Fruit fly (Drosophila melanogaster) whole organism, embryonic: ENCODE measurements around the gene CG6012.

Experiments
- Adf1 ChIP-seq: fragments of 200-800 bp; sonication (Bioruptor generic); IDR thresholded peaks from 2 replicates; pipeline ENCODE4 v1.3.6; 2022; ENCODE audit warnings: missing biosample characterization, missing genetic modification characterization
- BEAF-32 ChIP-seq: fragments of 200-800 bp; sonication (Bioruptor generic); optimal IDR thresholded peaks from 3 replicates; lab custom pipeline; 2017; ENCODE audit warnings: missing biosample characterization, missing genetic modification characterization, mild to moderate bottlenecking, moderate library complexity, missing genetic modification reagents
- CG12155 ChIP-seq: fragments of 200-800 bp; sonication (Bioruptor generic); optimal IDR thresholded peaks from 3 replicates; lab custom pipeline; 2016; ENCODE audit warnings: missing biosample characterization, missing genetic modification characterization
- CG1233 ChIP-seq: fragments of 200-800 bp; sonication (Bioruptor generic); optimal IDR thresholded peaks from 4 replicates; lab custom pipeline; 2018; ENCODE audit warnings: missing biosample characterization, mild to moderate bottlenecking, missing genetic modification characterization
- CG12769 ChIP-seq: fragments of 200-800 bp; sonication (Bioruptor generic); optimal IDR thresholded peaks from 2 replicates; lab custom pipeline; 2019; ENCODE audit warnings: missing biosample characterization, mild to moderate bottlenecking, missing genetic modification characterization, moderate library complexity
- CG13123 ChIP-seq: fragments of 200-800 bp; sonication (Bioruptor generic); optimal IDR thresholded peaks from 2 replicates; lab custom pipeline; 2016; ENCODE audit warnings: missing biosample characterization, missing genetic modification characterization
- CG15011 ChIP-seq: fragments of 200-800 bp; sonication (Bioruptor generic); optimal IDR thresholded peaks from 3 replicates; lab custom pipeline; 2018; ENCODE audit warnings: missing biosample characterization, mild to moderate bottlenecking, missing genetic modification characterization
- CG15601 ChIP-seq: fragments of 200-800 bp; sonication (Bioruptor generic); optimal IDR thresholded peaks from 3 replicates; lab custom pipeline; 2019; ENCODE audit warnings: missing biosample characterization, mild to moderate bottlenecking, missing genetic modification characterization, moderate library complexity
- CG30431 ChIP-seq: fragments of 200-800 bp; sonication (Bioruptor generic); optimal IDR thresholded peaks from 2 replicates; lab custom pipeline; 2017; ENCODE audit warnings: missing biosample characterization, missing genetic modification characterization
- CG31365 ChIP-seq: fragments of 200-800 bp; sonication (Bioruptor generic); optimal IDR thresholded peaks from 2 replicates; lab custom pipeline; 2018; ENCODE audit warnings: missing biosample characterization, mild to moderate bottlenecking, missing genetic modification characterization
- CG34422 ChIP-seq: fragments of 200-800 bp; sonication (Bioruptor generic); IDR thresholded peaks from 3 replicates; pipeline ENCODE4 v1.3.6; 2022; ENCODE audit warnings: missing biosample characterization, missing genetic modification characterization
- CG3847 ChIP-seq: fragments of 200-800 bp; sonication (Bioruptor generic); IDR thresholded peaks from 2 replicates; pipeline ENCODE4 v1.3.6; 2022; ENCODE audit warnings: missing biosample characterization, missing genetic modification characterization
- CrebB ChIP-seq: fragments of 200-800 bp; sonication (Bioruptor generic); optimal IDR thresholded peaks from 3 replicates; lab custom pipeline; 2018; ENCODE audit warnings: missing biosample characterization, mild to moderate bottlenecking, missing genetic modification characterization
- Deaf1 ChIP-seq: fragments of 200-800 bp; optimal IDR thresholded peaks from 3 replicates; lab custom pipeline; 2019; ENCODE audit warnings: missing biosample characterization, mild to moderate bottlenecking, missing genetic modification characterization, moderate library complexity
- Dp ChIP-seq: fragments of 200-800 bp; sonication (Bioruptor generic); optimal IDR thresholded peaks from 2 replicates; lab custom pipeline; 2018; ENCODE audit warnings: missing biosample characterization, mild to moderate bottlenecking, missing genetic modification characterization, moderate library complexity
- Dref ChIP-seq: fragments of 200-800 bp; sonication (Bioruptor generic); IDR thresholded peaks from 2 replicates; pipeline ENCODE4 v1.3.6; 2022; ENCODE audit warnings: missing biosample characterization, missing genetic modification characterization
- Drgx ChIP-seq: fragments of 200-800 bp; sonication (Bioruptor generic); IDR thresholded peaks from 2 replicates; pipeline ENCODE4 v1.3.6; 2022; ENCODE audit warnings: missing biosample characterization, missing genetic modification characterization
- Ets65A ChIP-seq: fragments of 200-800 bp; sonication (Bioruptor generic); peaks from one replicate; lab custom pipeline; 2016; ENCODE audit warnings: missing biosample characterization, missing genetic modification characterization
- Fer1 ChIP-seq: fragments of 200-800 bp; sonication (Bioruptor generic); optimal IDR thresholded peaks from 2 replicates; lab custom pipeline; 2017; ENCODE audit warnings: missing biosample characterization, mild to moderate bottlenecking, missing genetic modification characterization
- HmgZ ChIP-seq: fragments of 200-800 bp; sonication (Bioruptor generic); optimal IDR thresholded peaks from 2 replicates; lab custom pipeline; 2018; ENCODE audit warnings: missing biosample characterization, mild to moderate bottlenecking, missing genetic modification characterization
- Hsf ChIP-seq: fragments of 200-800 bp; sonication (Bioruptor generic); optimal IDR thresholded peaks from 3 replicates; lab custom pipeline; 2016; ENCODE audit warnings: missing biosample characterization, missing genetic modification characterization
- Mes4 ChIP-seq: fragments of 200-800 bp; sonication (Bioruptor generic); optimal IDR thresholded peaks from 2 replicates; lab custom pipeline; 2016; ENCODE audit warnings: missing biosample characterization, missing genetic modification characterization
- Mrtf ChIP-seq: fragments of 200-800 bp; sonication (Bioruptor generic); IDR thresholded peaks from 3 replicates; pipeline ENCODE4 v1.3.6; 2022; ENCODE audit warnings: missing biosample characterization, missing genetic modification characterization
- Optix ChIP-seq: fragments of 200-800 bp; sonication (Bioruptor generic); IDR thresholded peaks from 3 replicates; pipeline ENCODE4 v1.3.6; 2022; ENCODE audit warnings: missing biosample characterization, missing genetic modification characterization
- Rfx ChIP-seq: fragments of 200-800 bp; sonication (Bioruptor generic); IDR thresholded peaks from 2 replicates; pipeline ENCODE4 v1.3.6; 2022; ENCODE audit warnings: missing biosample characterization, missing genetic modification characterization
- Rx ChIP-seq: fragments of 200-800 bp; sonication (Bioruptor generic); IDR thresholded peaks from 2 replicates; pipeline ENCODE4 v1.3.6; 2022; ENCODE audit warnings: missing biosample characterization, missing genetic modification characterization
- Side ChIP-seq: fragments of 200-800 bp; sonication (Bioruptor generic); optimal IDR thresholded peaks from 2 replicates; lab custom pipeline; 2016; ENCODE audit warnings: missing biosample characterization, missing genetic modification characterization
- Six4 ChIP-seq: fragments of 200-800 bp; sonication (Bioruptor generic); optimal IDR thresholded peaks from 2 replicates; lab custom pipeline; 2016; ENCODE audit warnings: missing biosample characterization, missing genetic modification characterization
- Spps ChIP-seq: fragments of 200-800 bp; sonication (Bioruptor generic); optimal IDR thresholded peaks from 2 replicates; lab custom pipeline; 2018; ENCODE audit warnings: missing biosample characterization, mild to moderate bottlenecking, missing genetic modification characterization
- Vsx1 ChIP-seq: fragments of 200-800 bp; sonication (Bioruptor generic); optimal IDR thresholded peaks from 2 replicates; lab custom pipeline; 2017; ENCODE audit warnings: missing biosample characterization, mild to moderate bottlenecking, missing genetic modification characterization, missing genetic modification reagents
- amos ChIP-seq: fragments of 200-800 bp; sonication (Bioruptor generic); IDR thresholded peaks from 2 replicates; pipeline ENCODE4 v1.3.6; 2022; ENCODE audit warnings: missing biosample characterization, missing genetic modification characterization; ENCODE audit not compliant: partially characterized antibody
- ash1 ChIP-seq: fragments of 200-800 bp; sonication (Bioruptor generic); optimal IDR thresholded peaks from 2 replicates; lab custom pipeline; 2018; ENCODE audit warnings: missing biosample characterization, mild to moderate bottlenecking, missing genetic modification characterization
- bab2 ChIP-seq: fragments of 200-800 bp; sonication (Bioruptor generic); optimal IDR thresholded peaks from 2 replicates; lab custom pipeline; 2016; ENCODE audit warnings: missing biosample characterization, missing genetic modification characterization
- bsh ChIP-seq, 2 experiments: fragments of 200-800 bp; sonication (Bioruptor generic); optimal IDR thresholded peaks; 2 replicates each; lab custom pipeline; 2017 to 2018; ENCODE audit warnings: mild to moderate bottlenecking in 2 of 2, missing biosample characterization in 2 of 2, missing genetic modification characterization in 2 of 2, moderate library complexity in 1 of 2
- cas ChIP-seq: fragments of 200-800 bp; sonication (Bioruptor generic); IDR thresholded peaks from 2 replicates; pipeline ENCODE4 v1.3.6; 2022; ENCODE audit warnings: missing biosample characterization, missing genetic modification characterization
- exex ChIP-seq: fragments of 200-800 bp; sonication (Bioruptor generic); optimal IDR thresholded peaks from 4 replicates; lab custom pipeline; 2018; ENCODE audit warnings: missing biosample characterization, mild to moderate bottlenecking, missing genetic modification characterization, moderate library complexity
- fd64A ChIP-seq: fragments of 200-800 bp; sonication (Bioruptor generic); optimal IDR thresholded peaks from 3 replicates; lab custom pipeline; 2018; ENCODE audit warnings: missing biosample characterization, mild to moderate bottlenecking, missing genetic modification characterization
- ftz-f1 ChIP-seq: fragments of 200-800 bp; sonication (Bioruptor generic); optimal IDR thresholded peaks from 2 replicates; lab custom pipeline; 2016; ENCODE audit warnings: missing biosample characterization, missing genetic modification characterization
- hbn ChIP-seq: fragments of 200-800 bp; sonication (Bioruptor generic); IDR thresholded peaks from 2 replicates; pipeline ENCODE4 v1.3.6; 2022; ENCODE audit warnings: missing biosample characterization, missing genetic modification characterization; ENCODE audit not compliant: partially characterized antibody
- jing ChIP-seq: fragments of 200-800 bp; sonication (Bioruptor generic); optimal IDR thresholded peaks from 2 replicates; lab custom pipeline; 2018; ENCODE audit warnings: missing biosample characterization, mild to moderate bottlenecking, missing genetic modification characterization
- lab ChIP-seq: fragments of 200-800 bp; sonication (Bioruptor generic); optimal IDR thresholded peaks from 3 replicates; lab custom pipeline; 2017; ENCODE audit warnings: missing biosample characterization, missing genetic modification characterization, mild to moderate bottlenecking, moderate library complexity, missing genetic modification reagents
- prd ChIP-seq, 3 experiments: fragments of >200 bp in 2 of 3; fragments of 200-800 bp in 1 of 3; sonication (Bioruptor generic) in 1 of 3; optimal IDR thresholded peaks in 2 of 3; IDR thresholded peaks in 1 of 3; 2 replicates in 2 of 3; 3 replicates in 1 of 3; pipeline versions ENCODE4 v1.3.6 to Lab custom; 2017 to 2022; ENCODE audit warnings: missing biosample characterization in 1 of 3, missing genetic modification characterization in 1 of 3
- psq ChIP-seq: fragments of 200-800 bp; sonication (Bioruptor generic); optimal IDR thresholded peaks from 2 replicates; lab custom pipeline; 2017; ENCODE audit warnings: missing biosample characterization, missing genetic modification characterization
- pum ChIP-seq: fragments of 200-800 bp; sonication (Bioruptor generic); optimal IDR thresholded peaks from 2 replicates; lab custom pipeline; 2016; ENCODE audit warnings: missing biosample characterization, missing genetic modification characterization
- rib ChIP-seq: fragments of 200-800 bp; sonication (Bioruptor generic); IDR thresholded peaks from 2 replicates; pipeline ENCODE4 v1.3.6; 2022; ENCODE audit warnings: missing biosample characterization, missing genetic modification characterization
- sima ChIP-seq: fragments of 200-800 bp; sonication (Bioruptor generic); optimal IDR thresholded peaks from 2 replicates; lab custom pipeline; 2016; ENCODE audit warnings: missing biosample characterization, missing genetic modification characterization
- so ChIP-seq: fragments of 200-800 bp; sonication (Bioruptor generic); IDR thresholded peaks from 3 replicates; pipeline ENCODE4 v1.3.6; 2022; ENCODE audit warnings: missing biosample characterization, missing genetic modification characterization
- sob ChIP-seq: fragments of 200-800 bp; sonication (Bioruptor generic); IDR thresholded peaks from 2 replicates; pipeline ENCODE4 v1.3.6; 2022; ENCODE audit warnings: missing biosample characterization, missing genetic modification characterization
- tgo ChIP-seq: fragments of 200-800 bp; sonication (Bioruptor generic); IDR thresholded peaks from 3 replicates; pipeline ENCODE4 v1.3.6; 2022; ENCODE audit warnings: missing biosample characterization, missing genetic modification characterization
- usp ChIP-seq: fragments of >200 bp; optimal IDR thresholded peaks from 2 replicates; lab custom pipeline; 2017; ENCODE audit warnings: missing biosample characterization, missing genetic modification characterization
- zfh1 ChIP-seq: fragments of 200-800 bp; sonication (Bioruptor generic); IDR thresholded peaks from 3 replicates; pipeline ENCODE4 v1.3.6; 2022; ENCODE audit warnings: missing biosample characterization, missing genetic modification characterization

The CG6012 gene

DNA sequence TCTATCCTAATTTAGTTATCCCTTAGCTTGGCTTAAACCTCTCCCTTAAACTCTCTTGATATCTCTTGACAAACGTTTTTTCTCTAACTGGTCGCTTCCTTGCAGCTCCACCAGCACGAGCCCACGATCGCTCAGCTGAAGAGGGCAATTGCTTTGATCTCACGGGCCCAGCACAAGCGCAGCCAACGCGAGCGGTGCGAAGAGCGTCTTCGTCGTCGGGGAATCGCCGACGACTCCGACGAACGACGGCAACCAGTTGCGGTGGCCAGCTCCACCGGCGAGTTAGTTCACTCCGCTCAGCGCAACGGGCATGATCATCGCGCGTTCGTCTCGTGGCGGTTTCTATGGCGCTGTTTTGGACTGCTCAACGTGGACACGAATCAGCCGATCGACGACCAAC lies 19.6 kb upstream of the CG6012 start (continued):
- TF ChIP-seq amos (GFP tag; lab: Robert Waterston, UW), result peak; percentile 35; the same call in 1 of the 2 replicates
- peak; percentile 16; the same call in 1 of the 3 replicates for TF ChIP-seq CG34422
- no peak for TF ChIP-seq ftz-f1 (GFP tag; lab: Kevin White, UChicago)
- TF ChIP-seq Dp, result no peak
- peak; percentile 32; the same call in 1 of the 2 replicates for TF ChIP-seq Adf1 (GFP tag; lab: Robert Waterston, UW)
- TF ChIP-seq Spps, result no peak
- peak; percentile 7 for TF ChIP-seq exex (tag; lab: Kevin White, UChicago)
- TF ChIP-seq Drgx (GFP tag; lab: Robert Waterston, UW), result peak; percentile 42; the same call in 1 of the 2 replicates
- peak; percentile 36 for TF ChIP-seq HmgZ
- TF ChIP-seq CG15601 (tag; lab: Kevin White, UChicago), result no peak
- no peak for TF ChIP-seq zfh1 (GFP tag; lab: Robert Waterston, UW)
- TF ChIP-seq Optix (GFP tag; lab: Robert Waterston, UW), result no peak
- TF ChIP-seq Hsf (GFP tag; lab: Kevin White, UChicago), result no peak
- TF ChIP-seq Ets65A (GFP tag; lab: Kevin White, UChicago), result peak; percentile 26
- no peak for TF ChIP-seq CG30431 (GFP tag; lab: Kevin White, UChicago)
- 0 out of 3 replicates have a peak, but pooled peaks have one; percentile 4 for TF ChIP-seq Mrtf (GFP tag; lab: Robert Waterston, UW)
- no peak for TF ChIP-seq Side (GFP tag; lab: Kevin White, UChicago)
- TF ChIP-seq jing, result no peak
- peak; percentile 42 for TF ChIP-seq Fer1
- TF ChIP-seq CG13123 (GFP tag; lab: Kevin White, UChicago), result no peak
- peak; percentile 21; the same call in 1 of the 2 replicates for TF ChIP-seq sob (GFP tag; lab: Robert Waterston, UW)
- no peak for TF ChIP-seq Six4 (GFP tag; lab: Kevin White, UChicago)
- peak; percentile 41; the same call in 1 of the 2 replicates for TF ChIP-seq Rfx (GFP tag; lab: Robert Waterston, UW)
- TF ChIP-seq psq (GFP tag; lab: Kevin White, UChicago), result no peak
- no peak for TF ChIP-seq CG31365 (tag; lab: Kevin White, UChicago)
- TF ChIP-seq sima (GFP tag; lab: Kevin White, UChicago), result no peak
- TF ChIP-seq Rx, result no peak
- TF ChIP-seq CG1233 (GFP tag; lab: Kevin White, UChicago), result no peak
- TF ChIP-seq tgo (GFP tag; lab: Robert Waterston, UW), result no peak
- no peak for TF ChIP-seq CG15011 (GFP tag; lab: Kevin White, UChicago)
- no peak for TF ChIP-seq CG3847 (GFP tag; lab: Robert Waterston, UW)
- no peak for TF ChIP-seq usp
- peak; percentile 99 for TF ChIP-seq Deaf1 (tag; lab: Kevin White, UChicago)
- TF ChIP-seq ash1 (GFP tag; lab: Kevin White, UChicago), result no peak
- no peak for TF ChIP-seq cas (GFP tag; lab: Robert Waterston, UW)
- TF ChIP-seq fd64A, result no peak
- TF ChIP-seq Mes4 (GFP tag; lab: Kevin White, UChicago), result no peak
- TF ChIP-seq Vsx1 (GFP tag; lab: Kevin White, UChicago), result no peak
- peak; percentile 40 for TF ChIP-seq CG12769 (tag; lab: Kevin White, UChicago)
- no peak for TF ChIP-seq CrebB
- peak; percentile 24; the same call in 1 of the 3 replicates for TF ChIP-seq so
- no peak for TF ChIP-seq rib (GFP tag; lab: Robert Waterston, UW)
- TF ChIP-seq pum, result no peak
- peak; percentile 39; the same call in 1 of the 2 replicates for TF ChIP-seq hbn
- 0 out of 2 replicates have a peak, but pooled peaks have one; percentile 17 for TF ChIP-seq Dref
- peak; percentile 44 for TF ChIP-seq lab
- peak; percentile 4 for TF ChIP-seq BEAF-32
- no peak for TF ChIP-seq prd (optimal IDR thresholded peaks at IDR 0.05; lab: Kevin White, UChicago)
- no peak for TF ChIP-seq prd (GFP tag; IDR thresholded peaks at IDR 0.05; lab: Robert Waterston, UW)
- no peak for TF ChIP-seq CG12155
- no peak for TF ChIP-seq bab2
- peak in 1 of 2 experiments; percentile 38 for TF ChIP-seq bsh (GFP tag; optimal IDR thresholded peaks at IDR 0.05; lab: Kevin White, UChicago)
